Fruit fly (Drosophila melanogaster) Kc167 (cell line): ENCODE results near the gene dar1.

Source experiments
- Myc ChIP-seq: fragments of >200 bp; optimal IDR thresholded peaks from 2 replicates; lab custom pipeline; 2017; ENCODE audit warnings: missing external identifiers
- Sin3A ChIP-seq: fragments of >200 bp; optimal IDR thresholded peaks from 2 replicates; lab custom pipeline; 2018; ENCODE audit warnings: missing external identifiers
- h ChIP-seq: fragments of >200 bp; optimal IDR thresholded peaks from 3 replicates; lab custom pipeline; 2018; ENCODE audit warnings: missing external identifiers
- psq ChIP-seq: fragments of >200 bp; optimal IDR thresholded peaks from 2 replicates; lab custom pipeline; 2017; ENCODE audit warnings: missing external identifiers
- ttk ChIP-seq: sonication (Bioruptor generic); optimal IDR thresholded peaks from 2 replicates; lab custom pipeline; 2017; ENCODE audit warnings: missing external identifiers

dm6 chr3L:3616344-3616743 lies 9.8 kb upstream of the dar1 start:
- no peak for TF ChIP-seq ttk
- no peak for TF ChIP-seq Myc (lab: Kevin White, UChicago)
- no peak for TF ChIP-seq Sin3A (lab: Kevin White, UChicago)
- no peak for TF ChIP-seq psq
- TF ChIP-seq h (lab: Kevin White, UChicago): no peak
